Worm (Caenorhabditis elegans) whole organism, midembryonic: ENCODE measurements around the gene exos-4.2.
A peak's percentile ranks its signal among the peaks of the same experiment; 100 is the strongest.

ENCODE experiments used
- T22C8.4 ChIP-seq: fragments of 200-800 bp; sonication (Bioruptor generic); IDR thresholded peaks from 2 replicates; pipeline ENCODE4 v1.3.6; 2022; ENCODE audit warnings: missing genetic modification characterization, missing compliant biosample characterization
- cog-1 ChIP-seq: sonication (generic microtip); optimal IDR thresholded peaks from 2 replicates; lab custom pipeline; 2016; ENCODE audit warnings: missing genetic modification characterization, missing compliant biosample characterization
- flt-1 ChIP-seq: fragments of 200-800 bp; sonication (Bioruptor generic); IDR thresholded peaks from 2 replicates; pipeline ENCODE4 v1.3.6; 2022; ENCODE audit warnings: missing genetic modification characterization, missing compliant biosample characterization
- klf-2 ChIP-seq: fragments of 200-800 bp; sonication (Bioruptor generic); conservative IDR thresholded peaks from 2 replicates; pipeline ENCODE4 v1.3.6; 2022; ENCODE audit warnings: missing genetic modification reagents, missing genetic modification characterization, missing compliant biosample characterization
- med-1 ChIP-seq: sonication (generic microtip); optimal IDR thresholded peaks from 2 replicates; lab custom pipeline; 2017; ENCODE audit warnings: missing genetic modification characterization, mild to moderate bottlenecking, missing compliant biosample characterization, antibody characterized with exemption, missing genetic modification reagents; ENCODE audit not compliant: insufficient read depth
- ref-1 ChIP-seq: fragments of 200-800 bp; sonication (Bioruptor generic); conservative IDR thresholded peaks from 2 replicates; pipeline ENCODE4 v1.3.6; 2022; ENCODE audit warnings: missing genetic modification reagents, missing genetic modification characterization, missing compliant biosample characterization
- tab-1 ChIP-seq: fragments of 200-800 bp; sonication (Bioruptor generic); IDR thresholded peaks from 2 replicates; pipeline ENCODE4 v1.3.6; 2022; ENCODE audit warnings: missing genetic modification characterization, missing compliant biosample characterization
- ztf-23 ChIP-seq: fragments of 200-800 bp; sonication (Bioruptor generic); IDR thresholded peaks from 2 replicates; pipeline ENCODE4 v1.3.6; 2022; ENCODE audit warnings: missing genetic modification reagents, missing genetic modification characterization, missing compliant biosample characterization
- ztf-29 ChIP-seq: fragments of 200-800 bp; sonication (Bioruptor generic); IDR thresholded peaks from 2 replicates; pipeline ENCODE4 v1.3.6; 2022; ENCODE audit warnings: missing genetic modification reagents, missing genetic modification characterization, missing compliant biosample characterization

The exos-4.2 gene

ce11 chrIII:873432-873831, 13.4 kb downstream of the exos-4.2 start, which contains the start of gene clc-19:
Gene clc-19 (minus strand): TSS chrIII:873566.
- TF ChIP-seq klf-2 (GFP tag; lab: Robert Waterston, UW) (no peak), tab-1 (GFP tag; lab: Robert Waterston, UW) (no peak), flt-1 (GFP tag; lab: Robert Waterston, UW) (no peak), cog-1 (tag; lab: Kevin White, UChicago) (no peak), ref-1 (GFP tag; lab: Robert Waterston, UW) (no peak), ztf-29 (GFP tag; lab: Robert Waterston, UW) (no peak), T22C8.4 (no peak), med-1 (no peak), ztf-23 (no peak)

- TF ChIP-seq ztf-23 (no peak), ref-1 (GFP tag; lab: Robert Waterston, UW) (no peak), cog-1 (tag; lab: Kevin White, UChicago) (no peak), tab-1 (GFP tag; lab: Robert Waterston, UW) (no peak), T22C8.4 (no peak), klf-2 (GFP tag; lab: Robert Waterston, UW) (no peak), med-1 (no peak), flt-1 (GFP tag; lab: Robert Waterston, UW) (no peak), ztf-29 (GFP tag; lab: Robert Waterston, UW) (no peak)
Measured at ce11 chrIII:879634-880033, 19.6 kb downstream of the exos-4.2 start, which contains the start of the genes T24C4.5 and ucr-2.3. Gene T24C4.5 (minus strand): TSS chrIII:879734. Gene ucr-2.3 (plus strand): TSS chrIII:879860.

ce11 chrIII:880840-881239, 20.8 kb downstream of the exos-4.2 start:
- no peak for TF ChIP-seq T22C8.4

- TF ChIP-seq flt-1 (GFP tag; lab: Robert Waterston, UW) (no peak), cog-1 (tag; lab: Kevin White, UChicago) (no peak), med-1 (no peak), tab-1 (GFP tag; lab: Robert Waterston, UW) (no peak), ztf-23 (no peak), klf-2 (GFP tag; lab: Robert Waterston, UW) (no peak), ztf-29 (GFP tag; lab: Robert Waterston, UW) (no peak), T22C8.4 (no peak), ref-1 (GFP tag; lab: Robert Waterston, UW) (no peak)
Measured at ce11 chrIII:881460-881859, 21.5 kb downstream of the exos-4.2 start.

ce11 chrIII:883595-883994, 23.6 kb downstream of the exos-4.2 start:
- no peak for TF ChIP-seq klf-2 (GFP tag; lab: Robert Waterston, UW)
- TF ChIP-seq flt-1 (GFP tag; lab: Robert Waterston, UW), result no peak
- TF ChIP-seq ref-1 (GFP tag; lab: Robert Waterston, UW), result no peak
- TF ChIP-seq ztf-23, result no peak
- TF ChIP-seq T22C8.4, result no peak
- no peak for TF ChIP-seq ztf-29 (GFP tag; lab: Robert Waterston, UW)
- TF ChIP-seq tab-1 (GFP tag; lab: Robert Waterston, UW), result no peak
- no peak for TF ChIP-seq med-1
- TF ChIP-seq cog-1 (tag; lab: Kevin White, UChicago), result no peak

ce11 chrIII:886726-887125, 26.7 kb downstream of the exos-4.2 start, which contains the start of gene zer-1:
Gene zer-1 (minus strand): TSS chrIII:886793.
- no peak for TF ChIP-seq cog-1 (tag; lab: Kevin White, UChicago)
- TF ChIP-seq flt-1 (GFP tag; lab: Robert Waterston, UW), result no peak
- no peak for TF ChIP-seq T22C8.4
- no peak for TF ChIP-seq ztf-29 (GFP tag; lab: Robert Waterston, UW)
- TF ChIP-seq klf-2 (GFP tag; lab: Robert Waterston, UW), result no peak
- TF ChIP-seq ztf-23, result no peak
- no peak for TF ChIP-seq tab-1 (GFP tag; lab: Robert Waterston, UW)
- TF ChIP-seq med-1, result no peak
- no peak for TF ChIP-seq ref-1 (GFP tag; lab: Robert Waterston, UW)

ce11 chrIII:887874-888299, 27.9 kb downstream of the exos-4.2 start:
- TF ChIP-seq cog-1 (tag; lab: Kevin White, UChicago) (peak; percentile 75), T22C8.4 (peak; percentile 90), ref-1 (GFP tag; lab: Robert Waterston, UW) (no peak), klf-2 (GFP tag; lab: Robert Waterston, UW) (no peak), flt-1 (GFP tag; lab: Robert Waterston, UW) (0 out of 2 replicates have a peak, but pooled peaks have one; percentile 34)

- TF ChIP-seq ztf-29 (GFP tag; lab: Robert Waterston, UW), result no peak
- TF ChIP-seq cog-1 (tag; lab: Kevin White, UChicago), result no peak
Measured at ce11 chrIII:888983-889549, 29.1 kb downstream of the exos-4.2 start.

ce11 chrIII:891014-891413, 31.0 kb downstream of the exos-4.2 start, which contains the start of gene T24C4.10:
Gene T24C4.10 (minus strand): TSS chrIII:891243.
- TF ChIP-seq cog-1 (tag; lab: Kevin White, UChicago) (no peak), tab-1 (GFP tag; lab: Robert Waterston, UW) (no peak), flt-1 (GFP tag; lab: Robert Waterston, UW) (no peak), ztf-23 (no peak), klf-2 (GFP tag; lab: Robert Waterston, UW) (no peak), med-1 (no peak), T22C8.4 (no peak)

- no peak for TF ChIP-seq ref-1 (GFP tag; lab: Robert Waterston, UW)
- TF ChIP-seq med-1, result no peak
- TF ChIP-seq ztf-29 (GFP tag; lab: Robert Waterston, UW), result no peak
- no peak for TF ChIP-seq cog-1 (tag; lab: Kevin White, UChicago)
- TF ChIP-seq flt-1 (GFP tag; lab: Robert Waterston, UW), result no peak
- TF ChIP-seq ztf-23, result no peak
- no peak for TF ChIP-seq T22C8.4
- no peak for TF ChIP-seq klf-2 (GFP tag; lab: Robert Waterston, UW)
Measured at ce11 chrIII:895525-895924, 35.5 kb downstream of the exos-4.2 start, which contains the start of the genes ztf-18 and F23H11.2. Gene ztf-18 (minus strand): TSS chrIII:895712. Gene F23H11.2 (plus strand): TSS chrIII:895747.
